Fruit fly (Drosophila melanogaster): ENCODE data around the gene CG42692.

Gene CG42692

DNA sequence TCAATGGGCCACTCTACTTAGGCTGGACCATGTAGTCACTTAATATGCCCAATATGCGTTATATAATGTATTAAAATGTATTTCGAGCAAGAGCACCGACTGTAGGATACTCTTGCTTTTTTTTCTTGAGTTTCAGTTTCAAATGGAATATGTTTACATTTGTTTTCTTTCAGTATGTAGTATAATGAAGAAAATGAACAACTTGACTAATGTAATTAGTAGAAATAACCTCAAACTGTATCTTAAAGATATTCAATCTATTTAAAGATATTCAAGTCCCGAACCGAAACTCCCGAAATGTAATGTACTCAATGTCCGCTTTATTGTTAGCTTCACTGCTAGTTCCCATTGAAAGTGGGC lies 16.8 kb downstream of the CG42692 start (continued):
- TF ChIP-seq H2.0 (GFP tag; IDR thresholded peaks at IDR 0.05) (no peak), Optix (GFP tag; IDR thresholded peaks at IDR 0.05) (no peak), Neu2 (GFP tag; optimal IDR thresholded peaks at IDR 0.05; ENCODE audit: borderline replicate concordance) (no peak), bbx (GFP tag; IDR thresholded peaks at IDR 0.05; ENCODE audit: partially characterized antibody) (no peak), bab2 (GFP tag; optimal IDR thresholded peaks at IDR 0.05) (no peak), Asciz (GFP tag; optimal IDR thresholded peaks at IDR 0.05) (no peak), aop (GFP tag; IDR thresholded peaks at IDR 0.05) (no peak), kay (GFP tag; optimal IDR thresholded peaks at IDR 0.05) (peak; percentile 10), Jarid2 (GFP tag; optimal IDR thresholded peaks at IDR 0.05) (no peak), NFAT (GFP tag; IDR thresholded peaks at IDR 0.05) (no peak; the same call in 1 of the 2 replicates), CG10366 (GFP tag; IDR thresholded peaks at IDR 0.05) (peak; percentile 33), sob (GFP tag; IDR thresholded peaks at IDR 0.05) (no peak), CG32532 (GFP tag; IDR thresholded peaks at IDR 0.05) (no peak), yki (optimal IDR thresholded peaks at IDR 0.05) (no peak), chn (GFP tag; optimal IDR thresholded peaks at IDR 0.05) (no peak), repo (GFP tag; optimal IDR thresholded peaks at IDR 0.05) (no peak), pros (GFP tag; optimal IDR thresholded peaks at IDR 0.05) (no peak), CG11504 (tag; optimal IDR thresholded peaks at IDR 0.05) (peak; percentile 75), ato (GFP tag; IDR thresholded peaks at IDR 0.05; ENCODE audit: partially characterized antibody) (no peak), CG32772 (GFP tag; IDR thresholded peaks at IDR 0.05) (no peak), D19A (tag; optimal IDR thresholded peaks at IDR 0.05) (peak; percentile 99), lilli (GFP tag; optimal IDR thresholded peaks at IDR 0.05) (no peak)

DNA sequence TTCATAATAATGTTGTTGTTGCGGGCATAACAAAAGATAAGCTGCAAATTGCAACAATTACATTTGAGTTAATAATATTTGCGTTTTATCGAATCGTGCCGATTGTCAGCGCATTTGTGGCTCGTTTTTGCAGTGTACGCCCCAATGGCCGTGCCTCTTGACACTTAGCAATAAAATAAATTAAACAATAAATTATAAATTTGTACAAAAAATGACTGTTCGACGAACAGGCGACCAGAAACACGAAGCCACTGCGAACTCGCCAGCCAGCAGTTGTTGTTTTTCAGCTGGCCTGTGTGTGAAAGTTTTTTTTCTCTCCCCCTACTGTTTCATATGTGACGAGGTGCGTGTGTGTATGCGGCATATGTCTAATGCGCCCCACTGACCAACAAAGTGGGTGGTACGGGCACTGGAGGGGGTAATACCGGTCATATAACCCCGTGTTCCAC lies 17.6 kb downstream of the CG42692 start:
- peak; percentile 93 for TF ChIP-seq twi (tag; optimal IDR thresholded peaks at IDR 0.05)
- TF ChIP-seq CG14441 (GFP tag; IDR thresholded peaks at IDR 0.05): no peak
- TF ChIP-seq Hr78 (GFP tag; optimal IDR thresholded peaks at IDR 0.05): peak in 1 of 2 experiments; percentile 86
- no peak for TF ChIP-seq Bdp1 (GFP tag; optimal IDR thresholded peaks at IDR 0.05)
- peak; percentile 95 for TF ChIP-seq abd-A (tag; optimal IDR thresholded peaks at IDR 0.05)
- TF ChIP-seq crol (GFP tag; IDR thresholded peaks at IDR 0.05): peak; percentile 5; the same call in 1 of the 2 replicates
- TF ChIP-seq cg (GFP tag; optimal IDR thresholded peaks at IDR 0.05): peak; percentile 37
- no peak for TF ChIP-seq CG12236 (GFP tag; optimal IDR thresholded peaks at IDR 0.05)
- peak; percentile 49; the same call in 1 of the 2 replicates for TF ChIP-seq rib (GFP tag; IDR thresholded peaks at IDR 0.05)
- peak; percentile 59 for TF ChIP-seq CG7745 (tag; optimal IDR thresholded peaks at IDR 0.05)
- TF ChIP-seq ken (GFP tag; IDR thresholded peaks at IDR 0.05): 0 out of 3 replicates have a peak, but pooled peaks have one; percentile 13
- no peak for TF ChIP-seq phol (tag; optimal IDR thresholded peaks at IDR 0.05)
- TF ChIP-seq CG14014 (GFP tag; IDR thresholded peaks at IDR 0.05): 0 out of 2 replicates have a peak, but pooled peaks have one; percentile 18
- TF ChIP-seq Opbp (GFP tag; IDR thresholded peaks at IDR 0.05; ENCODE audit: partially characterized antibody): 0 out of 3 replicates have a peak, but pooled peaks have one; percentile 28
- peak; percentile 28 for TF ChIP-seq nerfin-1 (tag; optimal IDR thresholded peaks at IDR 0.05)
- TF ChIP-seq vvl (GFP tag; IDR thresholded peaks at IDR 0.05): peak; percentile 32; the same call in 1 of the 2 replicates
- no peak for TF ChIP-seq HLH4C (GFP tag; IDR thresholded peaks at IDR 0.05; ENCODE audit: partially characterized antibody)
- no peak for TF ChIP-seq CG12299 (tag; optimal IDR thresholded peaks at IDR 0.05)
- no peak for TF ChIP-seq CG6654 (GFP tag; optimal IDR thresholded peaks at IDR 0.05)
- TF ChIP-seq CG4360 (GFP tag; IDR thresholded peaks at IDR 0.05): 0 out of 2 replicates have a peak, but pooled peaks have one; percentile 46
- no peak for TF ChIP-seq Jarid2 (GFP tag; optimal IDR thresholded peaks at IDR 0.05)
- peak; percentile 66 for TF ChIP-seq sqz (GFP tag; optimal IDR thresholded peaks at IDR 0.05)
- TF ChIP-seq CG8924 (tag; optimal IDR thresholded peaks at IDR 0.05): peak; percentile 34
- TF ChIP-seq Med (GFP tag): peak; percentile 61
- TF ChIP-seq ttk (GFP tag; IDR thresholded peaks at IDR 0.05): peak; percentile 6; the same call in 1 of the 2 replicates
- no peak for TF ChIP-seq CG10209 (GFP tag; optimal IDR thresholded peaks at IDR 0.05)
- peak; percentile 73 for TF ChIP-seq salm (tag; optimal IDR thresholded peaks at IDR 0.05)
- TF ChIP-seq Pdp1 (GFP tag; optimal IDR thresholded peaks at IDR 0.05): peak in 1 of 2 experiments; percentile 39
- TF ChIP-seq chinmo (GFP tag; IDR thresholded peaks at IDR 0.05; ENCODE audit: partially characterized antibody): 0 out of 4 replicates have a peak, but pooled peaks have one; percentile 60
